Worm (Caenorhabditis elegans) whole organism, young adult: Measurements from ENCODE around the gene srbc-58.

Experiments
- B0019.2 ChIP-seq: fragments of 200-800 bp; sonication (Bioruptor generic); conservative IDR thresholded peaks from 2 replicates; pipeline ENCODE4 v1.3.6; 2022; ENCODE audit warnings: missing genetic modification reagents, missing genetic modification characterization, missing compliant biosample characterization
- B0336.3 ChIP-seq: fragments of 200-800 bp; sonication (Bioruptor generic); IDR thresholded peaks from 2 replicates; pipeline ENCODE4 v1.3.6; 2022; ENCODE audit warnings: missing genetic modification characterization, missing compliant biosample characterization
- D2030.7 ChIP-seq: fragments of 200-800 bp; sonication (Bioruptor generic); IDR thresholded peaks from 2 replicates; pipeline ENCODE4 v1.3.6; 2022; ENCODE audit warnings: missing genetic modification reagents, missing genetic modification characterization, missing compliant biosample characterization
- F22D6.2 ChIP-seq: sonication (generic microtip); optimal IDR thresholded peaks from 2 replicates; lab custom pipeline; 2016; ENCODE audit warnings: mild to moderate bottlenecking, missing genetic modification characterization, missing compliant biosample characterization
- F37B4.10 ChIP-seq: fragments of 200-800 bp; sonication (Bioruptor generic); IDR thresholded peaks from 2 replicates; pipeline ENCODE4 v1.3.6; 2022; ENCODE audit warnings: missing genetic modification characterization, missing compliant biosample characterization
- F39B2.1 ChIP-seq: fragments of 200-800 bp; sonication (Bioruptor generic); IDR thresholded peaks from 2 replicates; pipeline ENCODE4 v1.3.6; 2022; ENCODE audit warnings: missing genetic modification reagents, missing genetic modification characterization, missing compliant biosample characterization
- F49E8.2 ChIP-seq: sonication (generic microtip); optimal IDR thresholded peaks from 3 replicates; lab custom pipeline; 2017; ENCODE audit warnings: missing genetic modification characterization, mild to moderate bottlenecking, missing compliant biosample characterization, antibody characterized with exemption, moderate library complexity; ENCODE audit not compliant: insufficient read depth
- F55B11.4 ChIP-seq: sonication (generic microtip); optimal IDR thresholded peaks from 2 replicates; lab custom pipeline; 2016; ENCODE audit warnings: missing compliant biosample characterization, missing genetic modification characterization, borderline replicate concordance; ENCODE audit not compliant: insufficient read depth
- K12H6.12 ChIP-seq: fragments of 200-800 bp; sonication (Bioruptor generic); optimal IDR thresholded peaks from 2 replicates; lab custom pipeline; 2018; ENCODE audit warnings: mild to moderate bottlenecking, missing genetic modification characterization, missing compliant biosample characterization
- T07F8.4 ChIP-seq: sonication (generic microtip); optimal IDR thresholded peaks from 2 replicates; lab custom pipeline; 2016; ENCODE audit warnings: mild to moderate bottlenecking, missing genetic modification characterization, moderate library complexity, missing compliant biosample characterization
- Y67H2A.10 ChIP-seq: fragments of 200-800 bp; sonication (Bioruptor generic); conservative IDR thresholded peaks from 2 replicates; pipeline ENCODE4 v1.3.6; 2022; ENCODE audit warnings: missing genetic modification reagents, missing genetic modification characterization, missing compliant biosample characterization
- Y79H2A.3 ChIP-seq: fragments of 200-800 bp; sonication (Bioruptor generic); conservative IDR thresholded peaks from 2 replicates; pipeline ENCODE4 v1.3.6; 2022; ENCODE audit warnings: missing genetic modification reagents, missing genetic modification characterization, missing compliant biosample characterization
- ama-1 ChIP-seq, 3 experiments: fragments of 150-350 bp in 1 of 3; sonication (generic microtip) in 2 of 3; optimal IDR thresholded peaks; 2 replicates each; lab custom pipeline; 2014 to 2018; ENCODE audit warnings: missing biosample characterization in 2 of 3, missing genetic modification characterization in 2 of 3, missing genetic modification reagents in 2 of 3
- attf-6 ChIP-seq: fragments of 200-800 bp; sonication (Bioruptor generic); IDR thresholded peaks from 2 replicates; pipeline ENCODE4 v1.3.6; 2022; ENCODE audit warnings: missing genetic modification reagents, missing genetic modification characterization, missing compliant biosample characterization
- bed-2 ChIP-seq: fragments of 200-800 bp; sonication (Bioruptor generic); IDR thresholded peaks from 2 replicates; pipeline ENCODE4 v1.3.6; 2022; ENCODE audit warnings: missing genetic modification reagents, missing genetic modification characterization, missing compliant biosample characterization
- ccch-3 ChIP-seq: fragments of 200-800 bp; sonication (Bioruptor generic); optimal IDR thresholded peaks from 2 replicates; lab custom pipeline; 2018; ENCODE audit warnings: mild to moderate bottlenecking, missing genetic modification characterization, missing compliant biosample characterization
- ceh-27 ChIP-seq: fragments of 200-800 bp; sonication (Bioruptor generic); optimal IDR thresholded peaks from 2 replicates; lab custom pipeline; 2018; ENCODE audit warnings: mild to moderate bottlenecking, missing genetic modification characterization, moderate library complexity, missing compliant biosample characterization
- ceh-40 ChIP-seq: fragments of 200-800 bp; sonication (Bioruptor generic); IDR thresholded peaks from 2 replicates; pipeline ENCODE4 v1.3.6; 2022; ENCODE audit warnings: missing genetic modification characterization, missing compliant biosample characterization
- ceh-79 ChIP-seq: sonication (generic microtip); optimal IDR thresholded peaks from 2 replicates; lab custom pipeline; 2017; ENCODE audit warnings: mild to moderate bottlenecking, missing genetic modification characterization, missing compliant biosample characterization
- dpff-1 ChIP-seq: sonication (generic microtip); optimal IDR thresholded peaks from 2 replicates; lab custom pipeline; 2017; ENCODE audit warnings: mild to moderate bottlenecking, missing genetic modification characterization, missing compliant biosample characterization
- dpl-1 ChIP-seq: fragments of 150-350 bp; optimal IDR thresholded peaks from 2 replicates; lab custom pipeline; 2014; ENCODE audit warnings: missing biosample characterization, missing genetic modification reagents, missing genetic modification characterization
- fkh-3 ChIP-seq: sonication (generic microtip); optimal IDR thresholded peaks from 2 replicates; lab custom pipeline; 2016; ENCODE audit warnings: mild to moderate bottlenecking, missing genetic modification characterization, missing compliant biosample characterization
- hlh-26 ChIP-seq: fragments of 200-800 bp; sonication (Bioruptor generic); conservative IDR thresholded peaks from 2 replicates; pipeline ENCODE4 v1.3.6; 2022; ENCODE audit warnings: missing genetic modification reagents, missing genetic modification characterization, missing compliant biosample characterization
- let-607 ChIP-seq, 2 experiments: fragments of 200-800 bp in 1 of 2; sonication (Bioruptor generic) in 1 of 2; sonication (generic microtip) in 1 of 2; optimal IDR thresholded peaks; 2 replicates each; lab custom pipeline; 2016 to 2018; ENCODE audit warnings: mild to moderate bottlenecking in 2 of 2, missing compliant biosample characterization in 2 of 2, missing genetic modification characterization in 2 of 2, moderate library complexity in 2 of 2, missing genotype in 1 of 2
- lin-26 ChIP-seq: fragments of 200-800 bp; sonication (Bioruptor generic); IDR thresholded peaks from 2 replicates; pipeline ENCODE4 v1.3.6; 2022; ENCODE audit warnings: missing genetic modification reagents, missing genetic modification characterization, missing compliant biosample characterization
- lin-35 ChIP-seq, 3 experiments: fragments of 150-350 bp in 2 of 3; sonication (generic microtip) in 1 of 3; optimal IDR thresholded peaks; 2 replicates each; lab custom pipeline; 2014 to 2018; ENCODE audit warnings: missing biosample characterization in 3 of 3, missing genetic modification characterization in 3 of 3, missing genetic modification reagents in 3 of 3
- lin-40 ChIP-seq: sonication (generic microtip); optimal IDR thresholded peaks from 2 replicates; lab custom pipeline; 2016; ENCODE audit warnings: missing genetic modification characterization, mild to moderate bottlenecking, missing compliant biosample characterization, missing genotype, missing genetic modification reagents
- lin-54 ChIP-seq: fragments of 200-800 bp; sonication (Bioruptor generic); optimal IDR thresholded peaks from 2 replicates; lab custom pipeline; 2018; ENCODE audit warnings: mild to moderate bottlenecking, missing genetic modification characterization, missing compliant biosample characterization
- lsl-1 ChIP-seq: fragments of 200-800 bp; sonication (Bioruptor generic); optimal IDR thresholded peaks from 2 replicates; lab custom pipeline; 2018; ENCODE audit warnings: mild to moderate bottlenecking, missing genetic modification characterization, moderate library complexity, missing compliant biosample characterization
- lsy-27 ChIP-seq: sonication (generic microtip); optimal IDR thresholded peaks from 2 replicates; lab custom pipeline; 2017; ENCODE audit warnings: missing genetic modification characterization, mild to moderate bottlenecking, missing compliant biosample characterization, antibody characterized with exemption, missing genotype, borderline replicate concordance; ENCODE audit not compliant: insufficient read depth
- mel-28 ChIP-seq: sonication (generic microtip); optimal IDR thresholded peaks from 2 replicates; lab custom pipeline; 2016; ENCODE audit warnings: borderline replicate concordance, mild to moderate bottlenecking, missing genetic modification characterization, missing compliant biosample characterization
- mes-4 ChIP-seq: sonication (generic microtip); optimal IDR thresholded peaks from 2 replicates; lab custom pipeline; 2016; ENCODE audit warnings: missing genotype, missing genetic modification characterization, missing compliant biosample characterization
- nfya-2 ChIP-seq: fragments of 200-800 bp; sonication (Bioruptor generic); IDR thresholded peaks from 2 replicates; pipeline ENCODE4 v1.3.6; 2022; ENCODE audit warnings: missing genetic modification reagents, missing genetic modification characterization, missing compliant biosample characterization
- nfyb-1 ChIP-seq: fragments of 200-800 bp; sonication (Bioruptor generic); IDR thresholded peaks from 2 replicates; pipeline ENCODE4 v1.3.6; 2022; ENCODE audit warnings: missing genetic modification reagents, missing genetic modification characterization, missing compliant biosample characterization
- nhr-120 ChIP-seq: fragments of 200-800 bp; sonication (Bioruptor generic); IDR thresholded peaks from 2 replicates; pipeline ENCODE4 v1.3.6; 2022; ENCODE audit warnings: missing genetic modification characterization, missing compliant biosample characterization
- nhr-179 ChIP-seq: sonication (generic microtip); optimal IDR thresholded peaks from 2 replicates; lab custom pipeline; 2016; ENCODE audit warnings: mild to moderate bottlenecking, missing genetic modification characterization, missing compliant biosample characterization
- nhr-27 ChIP-seq: fragments of 200-800 bp; sonication (Bioruptor generic); optimal IDR thresholded peaks from 2 replicates; lab custom pipeline; 2018; ENCODE audit warnings: mild to moderate bottlenecking, missing genetic modification characterization, moderate library complexity, missing compliant biosample characterization
- nhr-90 ChIP-seq: sonication (generic microtip); optimal IDR thresholded peaks from 2 replicates; lab custom pipeline; 2016; ENCODE audit warnings: missing genotype, mild to moderate bottlenecking, missing genetic modification characterization, missing compliant biosample characterization
- rpc-1 ChIP-seq, 2 experiments: fragments of 150-350 bp in 1 of 2; sonication (generic microtip) in 1 of 2; optimal IDR thresholded peaks; 2 replicates each; lab custom pipeline; 2014 to 2018; ENCODE audit warnings: missing biosample characterization in 1 of 2, missing genetic modification characterization in 1 of 2, missing genetic modification reagents in 1 of 2, missing genotype in 1 of 2
- snpc-1.1 ChIP-seq: sonication (generic microtip); optimal IDR thresholded peaks from 2 replicates; lab custom pipeline; 2017; ENCODE audit warnings: missing genetic modification characterization, mild to moderate bottlenecking, missing compliant biosample characterization, antibody characterized with exemption, moderate library complexity, missing genotype, missing genetic modification reagents; ENCODE audit not compliant: insufficient read depth
- snpc-4 ChIP-seq, 5 experiments: fragments of 150-350 bp in 1 of 5; sonication (generic microtip) in 4 of 5; optimal IDR thresholded peaks; 2 replicates each; lab custom pipeline; 2014 to 2018; ENCODE audit warnings: missing genetic modification characterization in 5 of 5, missing biosample characterization in 3 of 5, antibody characterized with exemption in 2 of 5, mild to moderate bottlenecking in 2 of 5, missing compliant biosample characterization in 2 of 5, missing genotype in 2 of 5, moderate library complexity in 2 of 5, missing genetic modification reagents in 1 of 5
- tbx-9 ChIP-seq: sonication (generic microtip); optimal IDR thresholded peaks from 2 replicates; lab custom pipeline; 2016; ENCODE audit warnings: borderline replicate concordance, missing genetic modification characterization, inconsistent platforms, missing compliant biosample characterization
- tlf-1 ChIP-seq: fragments of 200-800 bp; sonication (Bioruptor generic); optimal IDR thresholded peaks from 2 replicates; lab custom pipeline; 2018; ENCODE audit warnings: mild to moderate bottlenecking, missing genetic modification characterization, missing compliant biosample characterization
- unc-130 ChIP-seq: sonication (generic microtip); optimal IDR thresholded peaks from 2 replicates; lab custom pipeline; 2016; ENCODE audit warnings: missing genetic modification reagents, missing genetic modification characterization, missing compliant biosample characterization

The srbc-58 gene

DNA sequence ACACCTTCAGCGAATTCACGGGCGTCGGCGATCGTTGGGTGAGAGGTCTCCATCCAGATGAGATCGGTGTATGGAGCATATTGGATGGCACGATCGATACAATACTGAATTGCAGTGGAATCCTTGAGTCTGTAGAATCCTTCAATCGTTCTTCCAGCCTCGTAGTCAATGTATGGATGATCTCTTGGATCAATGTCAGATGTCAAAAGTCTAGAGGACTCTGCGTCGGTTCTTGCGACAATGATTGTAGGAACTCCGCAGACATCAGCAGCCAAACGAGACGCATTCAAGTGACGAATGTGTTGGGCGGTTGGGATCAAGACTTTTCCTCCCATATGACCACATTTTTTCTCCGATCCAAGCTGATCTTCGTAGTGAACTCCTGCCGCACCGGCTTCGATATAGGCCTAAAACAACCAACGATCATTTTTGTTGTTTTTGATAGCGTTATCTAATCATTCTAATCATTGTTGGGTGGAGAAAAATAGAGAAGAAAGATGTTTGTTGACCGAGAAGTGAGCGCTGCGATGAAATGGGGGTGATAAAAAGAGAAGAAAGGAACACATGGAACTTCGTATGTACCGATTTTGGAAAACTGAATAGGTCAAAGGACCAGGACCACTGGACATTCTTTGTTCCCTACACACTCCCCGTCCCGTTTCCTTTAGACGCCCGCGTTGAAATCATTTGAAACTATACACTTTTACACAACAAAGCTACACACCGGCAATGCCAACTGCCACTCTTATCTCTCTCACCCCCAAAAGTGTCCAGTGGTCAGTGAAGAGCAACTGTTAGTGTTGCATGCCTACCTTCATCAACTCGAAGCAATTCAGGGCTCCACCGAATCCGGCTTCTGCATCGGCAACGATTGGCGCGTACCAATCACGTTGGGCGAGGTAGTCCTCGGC lies 48.0 kb upstream of the srbc-58 start (continued):
- peak; percentile 0 to 33 for TF ChIP-seq let-607 (tag; optimal IDR thresholded peaks at IDR 0.05; lab: Kevin White, UChicago)
- TF ChIP-seq bed-2 (GFP tag; lab: Robert Waterston, UW) = no peak
- no peak for TF ChIP-seq lin-40 (tag; lab: Kevin White, UChicago)
- no peak for TF ChIP-seq lsl-1 (GFP tag; lab: Kevin White, UChicago)
- TF ChIP-seq B0019.2 = no peak
- TF ChIP-seq nhr-120 (GFP tag; lab: Robert Waterston, UW) = 0 out of 2 replicates have a peak, but pooled peaks have one; percentile 56
- peak; percentile 7; the same call in 1 of the 2 replicates for TF ChIP-seq B0336.3 (GFP tag; lab: Robert Waterston, UW)
- TF ChIP-seq Y67H2A.10 (GFP tag; lab: Robert Waterston, UW) = no peak
- no peak for TF ChIP-seq ccch-3 (GFP tag; lab: Kevin White, UChicago)
- TF ChIP-seq mel-28 (tag; lab: Kevin White, UChicago) = no peak
- TF ChIP-seq Y79H2A.3 (GFP tag; lab: Robert Waterston, UW) = no peak
- TF ChIP-seq T07F8.4 = no peak
- no peak for TF ChIP-seq F49E8.2 (tag; lab: Kevin White, UChicago)
- no peak for TF ChIP-seq dpl-1 (GFP tag; lab: Kevin White, UChicago)
- TF ChIP-seq ceh-27 = no peak
- TF ChIP-seq fkh-3 (tag; lab: Kevin White, UChicago) = no peak
- TF ChIP-seq attf-6 (GFP tag; lab: Robert Waterston, UW) = no peak
- no peak for TF ChIP-seq nhr-90 (tag; lab: Kevin White, UChicago)
- TF ChIP-seq F39B2.1 (GFP tag; lab: Robert Waterston, UW) = no peak
- no peak for TF ChIP-seq D2030.7 (GFP tag; lab: Robert Waterston, UW)
- no peak for TF ChIP-seq nhr-179
- no peak for TF ChIP-seq dpff-1 (tag; lab: Kevin White, UChicago)
- TF ChIP-seq snpc-1.1 (tag; lab: Kevin White, UChicago) = no peak
- TF ChIP-seq K12H6.12 (tag; lab: Kevin White, UChicago) = peak; percentile 1
- TF ChIP-seq F37B4.10 = no peak
- TF ChIP-seq F22D6.2 (tag; lab: Kevin White, UChicago) = no peak
- TF ChIP-seq tlf-1 (GFP tag; lab: Kevin White, UChicago) = no peak
- no peak for TF ChIP-seq unc-130
- TF ChIP-seq mes-4 (tag; lab: Kevin White, UChicago) = no peak
- TF ChIP-seq ceh-40 (GFP tag; lab: Robert Waterston, UW) = no peak
- TF ChIP-seq rpc-1 (optimal IDR thresholded peaks at IDR 0.05; lab: Kevin White, UChicago) = no peak
- TF ChIP-seq rpc-1 (tag; optimal IDR thresholded peaks at IDR 0.05; lab: Kevin White, UChicago) = no peak
- peak; percentile 38 for TF ChIP-seq ama-1 (optimal IDR thresholded peaks at IDR 0.05; lab: Kevin White, UChicago)
- TF ChIP-seq ama-1 (GFP tag; optimal IDR thresholded peaks at IDR 0.05; lab: Kevin White, UChicago) = no peak
- TF ChIP-seq F55B11.4 (tag; lab: Kevin White, UChicago) = no peak
- no peak for TF ChIP-seq lin-26 (GFP tag; lab: Robert Waterston, UW)
- TF ChIP-seq lin-54 (GFP tag; lab: Kevin White, UChicago) = no peak
- peak; percentile 10; the same call in 1 of the 2 replicates for TF ChIP-seq nfyb-1 (GFP tag; lab: Robert Waterston, UW)
- TF ChIP-seq lin-35 (GFP tag; optimal IDR thresholded peaks at IDR 0.05; lab: Kevin White, UChicago) = no peak
- no peak for TF ChIP-seq snpc-4 (GFP tag; optimal IDR thresholded peaks at IDR 0.05; lab: Kevin White, UChicago)
- TF ChIP-seq snpc-4 (tag; optimal IDR thresholded peaks at IDR 0.05; lab: Kevin White, UChicago) = no peak
- no peak for TF ChIP-seq ceh-79 (tag; lab: Kevin White, UChicago)
- no peak for TF ChIP-seq nfya-2 (GFP tag; lab: Robert Waterston, UW)
- no peak for TF ChIP-seq tbx-9
- no peak for TF ChIP-seq hlh-26 (GFP tag; lab: Robert Waterston, UW)
- no peak for TF ChIP-seq nhr-27 (tag; lab: Kevin White, UChicago)
- TF ChIP-seq lsy-27 (tag; lab: Kevin White, UChicago) = no peak
